Comparison of ENCODE assay signal across 2 fruit fly cellular contexts in the genomic region with DNA sequence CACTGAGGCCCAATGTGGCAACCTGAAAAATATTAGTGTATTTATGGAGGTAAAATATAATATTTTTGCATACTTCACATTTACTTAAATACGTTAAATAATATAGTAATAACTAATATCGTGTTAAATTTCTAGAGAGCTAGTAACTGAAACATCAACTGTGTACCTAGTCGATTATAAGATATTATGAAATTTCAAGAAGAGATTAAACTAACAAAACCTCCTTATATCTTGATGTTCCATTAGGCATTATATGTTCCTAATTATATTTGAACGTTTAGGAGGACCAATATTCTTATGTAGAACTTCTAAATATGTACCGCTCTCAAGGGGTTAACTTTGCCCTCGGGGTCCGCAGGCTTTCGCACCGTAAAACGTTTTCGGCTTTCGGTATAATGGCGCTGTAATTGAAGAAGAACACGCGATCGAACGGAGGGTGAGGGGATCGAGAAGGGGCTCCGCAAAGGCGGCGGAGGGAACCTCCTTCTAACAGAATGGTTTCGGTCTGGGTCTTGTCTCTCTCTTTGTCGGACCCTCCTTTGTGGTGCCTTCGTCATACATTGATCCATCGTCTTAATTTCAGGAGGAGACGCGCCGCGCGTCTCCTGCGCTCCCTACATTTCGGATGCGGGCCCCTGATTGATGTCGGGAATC.
TF ChIP-seq lines count a peak whose summit lies in the region.

No protein-coding gene starts in this region.

TF ChIP-seq in whole organism, prepupa, 60 proteins besides CTCF, POLR2A, EP300 and RAD21 (continued from another document):
- TF ChIP-seq CG10669 (GFP tag; optimal IDR thresholded peaks at IDR 0.05; lab: Kevin White, UChicago) = peak; percentile 56
- 0 out of 3 replicates have a peak, but pooled peaks have one; percentile 18 for TF ChIP-seq CG8119 (GFP tag; IDR thresholded peaks at IDR 0.05; lab: Robert Waterston, UW)
- TF ChIP-seq Eip78C (GFP tag; lab: Kevin White, UChicago) = peak; percentile 92
- TF ChIP-seq ss (GFP tag; optimal IDR thresholded peaks at IDR 0.05; lab: Kevin White, UChicago) = peak; percentile 66 to 98
- no peak for TF ChIP-seq CG6163 (GFP tag; IDR thresholded peaks at IDR 0.05; lab: Robert Waterston, UW)
- peak; percentile 88 for TF ChIP-seq topi (GFP tag; optimal IDR thresholded peaks at IDR 0.05; lab: Kevin White, UChicago)
- peak in 1 of 2 experiments; percentile 44 for TF ChIP-seq salr (GFP tag; optimal IDR thresholded peaks at IDR 0.05; lab: Kevin White, UChicago)
- TF ChIP-seq pdm3 (GFP tag; optimal IDR thresholded peaks at IDR 0.05; lab: Kevin White, UChicago) = peak; percentile 59
- peak; percentile 59 for TF ChIP-seq CG6854 (GFP tag; optimal IDR thresholded peaks at IDR 0.05; lab: Kevin White, UChicago)
- TF ChIP-seq CG3032 (tag; optimal IDR thresholded peaks at IDR 0.05; lab: Kevin White, UChicago) = peak; percentile 58
- no peak for TF ChIP-seq CG8319 (GFP tag; optimal IDR thresholded peaks at IDR 0.05; lab: Kevin White, UChicago)
- peak; percentile 68 for TF ChIP-seq CG10631 (GFP tag; optimal IDR thresholded peaks at IDR 0.05; lab: Kevin White, UChicago)
- TF ChIP-seq Hr4 (GFP tag; optimal IDR thresholded peaks at IDR 0.05; lab: Kevin White, UChicago) = no peak
- no peak for TF ChIP-seq dac (GFP tag; optimal IDR thresholded peaks at IDR 0.05; lab: Kevin White, UChicago)
- TF ChIP-seq CG1621 (tag; optimal IDR thresholded peaks at IDR 0.05; lab: Kevin White, UChicago) = no peak
- peak; percentile 93 for TF ChIP-seq esn (GFP tag; optimal IDR thresholded peaks at IDR 0.05; lab: Kevin White, UChicago)
- TF ChIP-seq CG6792 (GFP tag; optimal IDR thresholded peaks at IDR 0.05; lab: Kevin White, UChicago) = peak; percentile 82
- TF ChIP-seq Hr39 (GFP tag; optimal IDR thresholded peaks at IDR 0.05; lab: Kevin White, UChicago) = peak; percentile 67
- peak; percentile 74 for TF ChIP-seq Eip75B (GFP tag; optimal IDR thresholded peaks at IDR 0.05; lab: Kevin White, UChicago)
- no peak for TF ChIP-seq CG4318 (GFP tag; optimal IDR thresholded peaks at IDR 0.05; lab: Kevin White, UChicago)
- no peak for TF ChIP-seq fd85E (GFP tag; optimal IDR thresholded peaks at IDR 0.05; lab: Kevin White, UChicago)
- peak; percentile 74 for TF ChIP-seq Blimp-1 (GFP tag; optimal IDR thresholded peaks at IDR 0.05; lab: Kevin White, UChicago)
- peak; percentile 72 for TF ChIP-seq Sox102F (GFP tag; optimal IDR thresholded peaks at IDR 0.05; lab: Kevin White, UChicago)
- no peak for TF ChIP-seq eg (GFP tag; IDR thresholded peaks at IDR 0.05; lab: Robert Waterston, UW)
- TF ChIP-seq vri (GFP tag; optimal IDR thresholded peaks at IDR 0.05; lab: Kevin White, UChicago) = peak; percentile 59
- peak; percentile 66 for TF ChIP-seq CG6808 (GFP tag; optimal IDR thresholded peaks at IDR 0.05; lab: Kevin White, UChicago)
- TF ChIP-seq CG3919 (GFP tag; optimal IDR thresholded peaks at IDR 0.05; lab: Kevin White, UChicago) = peak; percentile 71
- TF ChIP-seq CG6276 (GFP tag; optimal IDR thresholded peaks at IDR 0.05; lab: Kevin White, UChicago) = no peak
- TF ChIP-seq cyc (GFP tag; optimal IDR thresholded peaks at IDR 0.05; lab: Kevin White, UChicago) = peak; percentile 83
- peak; percentile 42 for TF ChIP-seq Sox14 (GFP tag; optimal IDR thresholded peaks at IDR 0.05; lab: Kevin White, UChicago)
- peak; percentile 75 for TF ChIP-seq CG8632 (GFP tag; optimal IDR thresholded peaks at IDR 0.05; lab: Kevin White, UChicago)
- peak; percentile 59 for TF ChIP-seq Sox15 (GFP tag; optimal IDR thresholded peaks at IDR 0.05; lab: Kevin White, UChicago)
- TF ChIP-seq CG31627 (GFP tag; optimal IDR thresholded peaks at IDR 0.05; lab: Kevin White, UChicago) = peak; percentile 69
- peak; percentile 93 for TF ChIP-seq svp (GFP tag; lab: Kevin White, UChicago)
- peak; percentile 33 for TF ChIP-seq CG7368 (GFP tag; optimal IDR thresholded peaks at IDR 0.05; lab: Kevin White, UChicago)
- peak; percentile 53 for TF ChIP-seq net (GFP tag; optimal IDR thresholded peaks at IDR 0.05; lab: Kevin White, UChicago)
- peak; percentile 66 for TF ChIP-seq achi (GFP tag; optimal IDR thresholded peaks at IDR 0.05; lab: Kevin White, UChicago)
- peak; percentile 48 for TF ChIP-seq CG11902 (GFP tag; optimal IDR thresholded peaks at IDR 0.05; lab: Kevin White, UChicago)

TF ChIP-seq in whole organism, wandering third instar larva, 38 proteins besides CTCF, POLR2A, EP300 and RAD21 (continued from another document):
- TF ChIP-seq CG9705 (GFP tag; optimal IDR thresholded peaks at IDR 0.05; lab: Kevin White, UChicago) (peak; percentile 59), Vsx2 (GFP tag; optimal IDR thresholded peaks at IDR 0.05; lab: Kevin White, UChicago; ENCODE audit: partially characterized antibody) (peak; percentile 17), dsf (GFP tag; optimal IDR thresholded peaks at IDR 0.05; lab: Kevin White, UChicago; ENCODE audit: borderline replicate concordance) (no peak), foxo (GFP tag; optimal IDR thresholded peaks at IDR 0.05; lab: Kevin White, UChicago) (peak in 1 of 2 experiments; percentile 89), sage (GFP tag; optimal IDR thresholded peaks at IDR 0.05; lab: Kevin White, UChicago) (peak; percentile 59), ey (GFP tag; optimal IDR thresholded peaks at IDR 0.05; lab: Kevin White, UChicago) (peak; percentile 73), Myc (optimal IDR thresholded peaks at IDR 0.05; lab: Kevin White, UChicago) (no peak)
